Fruit fly (Drosophila melanogaster) whole organism, adult: ENCODE measurements around the gene pyx.
A peak's percentile ranks its signal among the peaks of the same experiment; 100 is the strongest.

Experiments
- CG11617 ChIP-seq: fragments of 200-800 bp; sonication (Bioruptor generic); optimal IDR thresholded peaks from 2 replicates; lab custom pipeline; 2017; ENCODE audit warnings: mild to moderate bottlenecking, missing biosample characterization, missing genetic modification reagents, missing genetic modification characterization
- CG12768 ChIP-seq: fragments of 200-800 bp; sonication (Bioruptor generic); optimal IDR thresholded peaks from 2 replicates; lab custom pipeline; 2017; ENCODE audit warnings: missing biosample characterization, missing genetic modification characterization, mild to moderate bottlenecking, moderate library complexity, missing genetic modification reagents
- CG14711 ChIP-seq: fragments of 200-800 bp; sonication (Bioruptor generic); optimal IDR thresholded peaks from 2 replicates; lab custom pipeline; 2018; ENCODE audit warnings: missing biosample characterization, mild to moderate bottlenecking, missing genetic modification characterization, moderate library complexity
- CG1620 ChIP-seq: fragments of 200-800 bp; sonication (Bioruptor generic); optimal IDR thresholded peaks from 2 replicates; lab custom pipeline; 2016; ENCODE audit warnings: missing biosample characterization, missing genetic modification characterization
- CG33017 ChIP-seq: fragments of 200-800 bp; sonication (Bioruptor generic); optimal IDR thresholded peaks from 2 replicates; lab custom pipeline; 2018; ENCODE audit warnings: missing biosample characterization, mild to moderate bottlenecking, missing genetic modification characterization, moderate library complexity
- CG5204 ChIP-seq: fragments of 200-800 bp; sonication (Bioruptor generic); optimal IDR thresholded peaks from 2 replicates; lab custom pipeline; 2016; ENCODE audit warnings: missing biosample characterization, missing genetic modification characterization
- CG7045 ChIP-seq: fragments of 200-800 bp; sonication (Bioruptor generic); optimal IDR thresholded peaks from 2 replicates; lab custom pipeline; 2017; ENCODE audit warnings: missing biosample characterization, mild to moderate bottlenecking, missing genetic modification characterization
- CG7101 ChIP-seq: fragments of 200-800 bp; sonication (Bioruptor generic); optimal IDR thresholded peaks from 2 replicates; lab custom pipeline; 2018; ENCODE audit warnings: missing biosample characterization, mild to moderate bottlenecking, missing genetic modification characterization, moderate library complexity
- Clk ChIP-seq: fragments of 200-800 bp; sonication (Bioruptor generic); optimal IDR thresholded peaks from 2 replicates; lab custom pipeline; 2017; ENCODE audit warnings: missing biosample characterization, missing genetic modification characterization
- Crg-1 ChIP-seq: fragments of 200-800 bp; sonication (Bioruptor generic); optimal IDR thresholded peaks from 2 replicates; lab custom pipeline; 2016; ENCODE audit warnings: missing biosample characterization, missing genetic modification characterization
- Hr96 ChIP-seq: fragments of 200-800 bp; sonication (Bioruptor generic); optimal IDR thresholded peaks from 2 replicates; lab custom pipeline; 2016; ENCODE audit warnings: missing biosample characterization, missing genetic modification characterization
- Mnt ChIP-seq: fragments of 200-800 bp; sonication (Bioruptor generic); optimal IDR thresholded peaks from 2 replicates; lab custom pipeline; 2016; ENCODE audit warnings: missing biosample characterization, mild to moderate bottlenecking, missing genetic modification characterization
- bab1 ChIP-seq: fragments of 200-800 bp; sonication (Bioruptor generic); optimal IDR thresholded peaks from 3 replicates; lab custom pipeline; 2019; ENCODE audit warnings: missing biosample characterization, mild to moderate bottlenecking, missing genetic modification characterization, moderate library complexity
- cic ChIP-seq: fragments of 200-800 bp; sonication (Bioruptor generic); optimal IDR thresholded peaks from 2 replicates; lab custom pipeline; 2017; ENCODE audit warnings: missing biosample characterization, mild to moderate bottlenecking, missing genetic modification characterization, moderate library complexity
- cnc ChIP-seq, 2 experiments: fragments of >200 bp; optimal IDR thresholded peaks; 2 replicates each; lab custom pipeline; 2017
- kay ChIP-seq: fragments of 200-800 bp; sonication (Bioruptor generic); peaks from one replicate; lab custom pipeline; 2016; ENCODE audit warnings: missing biosample characterization, missing genetic modification characterization, borderline replicate concordance
- ovo ChIP-seq: fragments of 200-800 bp; sonication (Bioruptor generic); optimal IDR thresholded peaks from 2 replicates; lab custom pipeline; 2016; ENCODE audit warnings: missing biosample characterization, missing genetic modification characterization
- pad ChIP-seq: fragments of 200-800 bp; sonication (Bioruptor generic); optimal IDR thresholded peaks from 3 replicates; lab custom pipeline; 2017; ENCODE audit warnings: missing biosample characterization, missing genetic modification characterization, mild to moderate bottlenecking, moderate library complexity, missing genetic modification reagents
- tj ChIP-seq: fragments of 200-800 bp; sonication (Bioruptor generic); optimal IDR thresholded peaks from 3 replicates; lab custom pipeline; 2017; ENCODE audit warnings: missing biosample characterization, mild to moderate bottlenecking, missing genetic modification characterization, moderate library complexity
- toe ChIP-seq: fragments of 200-800 bp; sonication (Bioruptor generic); optimal IDR thresholded peaks from 2 replicates; lab custom pipeline; 2016; ENCODE audit warnings: missing biosample characterization, missing genetic modification characterization

Gene pyx

DNA sequence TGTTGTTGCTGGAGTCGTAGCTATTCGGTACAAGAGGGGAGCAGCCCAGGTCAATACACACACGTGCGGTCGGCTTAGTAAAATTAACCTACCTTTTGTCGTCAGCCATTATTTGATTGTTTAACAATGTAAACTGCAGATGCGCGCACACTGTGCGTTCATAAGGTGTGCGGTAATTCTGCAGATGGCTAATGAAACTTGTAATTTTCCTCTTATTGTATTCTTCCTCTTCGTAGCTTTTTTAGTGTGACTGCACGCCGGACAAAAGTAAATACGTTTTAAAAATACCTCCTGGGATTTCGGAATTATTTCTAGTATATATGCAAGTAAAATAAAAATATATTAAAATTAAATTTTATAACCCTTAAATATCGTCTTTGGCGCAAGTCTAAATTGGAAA lies 11.7 kb downstream of the pyx start, which contains the start of gene Prp4k:
Prp4k (minus strand) TSS at position 258 of the 400 bp plus-strand sequence.
- no peak for TF ChIP-seq CG12768 (GFP tag; lab: Kevin White, UChicago)
- TF ChIP-seq Mnt (GFP tag; lab: Kevin White, UChicago): peak; percentile 82
- peak; percentile 36 for TF ChIP-seq bab1
- TF ChIP-seq toe (GFP tag; lab: Kevin White, UChicago): no peak
- no peak for TF ChIP-seq CG7101 (tag; lab: Kevin White, UChicago)
- TF ChIP-seq CG14711: no peak

DNA sequence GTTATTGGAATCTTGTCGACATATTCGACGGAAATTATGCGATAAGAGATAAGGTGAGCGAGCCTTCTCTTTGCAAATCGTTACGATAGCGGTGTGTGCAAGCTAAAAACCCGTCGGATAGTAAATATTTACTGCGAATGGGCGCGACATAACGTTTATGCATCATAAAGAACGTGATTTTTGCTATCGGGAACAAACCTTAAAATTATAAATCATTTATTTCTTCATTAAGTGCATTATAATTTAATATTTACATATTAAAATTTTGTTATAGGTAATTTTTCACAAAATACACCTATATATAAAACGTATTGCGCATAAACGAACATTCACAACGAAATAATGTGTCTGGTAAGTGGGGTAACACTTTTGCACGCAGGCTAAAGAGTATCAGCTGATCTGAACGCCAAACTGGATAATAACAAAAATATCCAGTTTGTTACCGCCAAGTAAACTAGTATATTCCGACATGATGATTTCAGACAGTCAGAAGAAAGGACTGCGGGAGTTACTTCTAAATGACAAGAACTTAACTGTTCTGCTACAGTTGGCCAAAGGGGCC lies 17.1 kb downstream of the pyx start, which contains the start of the genes Gk1 and CG13876:
Gk1 (minus strand) TSS at position 122 of the 562 bp plus-strand sequence.
CG13876 (plus strand) TSS at position 412 of the 562 bp plus-strand sequence.
- TF ChIP-seq CG7101 (tag; lab: Kevin White, UChicago) (peak; percentile 99), bab1 (peak; percentile 99), CG11617 (GFP tag; lab: Kevin White, UChicago) (peak; percentile 98), pad (peak; percentile 89), cic (GFP tag; lab: Kevin White, UChicago) (peak; percentile 97), CG1620 (GFP tag; lab: Kevin White, UChicago) (peak; percentile 86), CG12768 (GFP tag; lab: Kevin White, UChicago) (peak; percentile 97), Mnt (GFP tag; lab: Kevin White, UChicago) (peak; percentile 90), Crg-1 (peak; percentile 91), CG5204 (GFP tag; lab: Kevin White, UChicago) (no peak), Clk (peak; percentile 95), toe (GFP tag; lab: Kevin White, UChicago) (no peak), kay (GFP tag; lab: Kevin White, UChicago) (no peak), CG33017 (peak; percentile 99), cnc (optimal IDR thresholded peaks at IDR 0.05; lab: Kevin White, UChicago) (no peak), ovo (GFP tag; lab: Kevin White, UChicago) (peak; percentile 90), Hr96 (GFP tag; lab: Kevin White, UChicago) (no peak), tj (GFP tag; lab: Kevin White, UChicago) (peak; percentile 92), CG14711 (peak; percentile 97), CG7045 (GFP tag; lab: Kevin White, UChicago) (peak; percentile 98)

dm6 chr3L:203536-204135 lies 19.2 kb downstream of the pyx start, which contains the start of gene NitFhit:
NitFhit (plus strand) TSS chr3L:203730.
- TF ChIP-seq bab1 (peak; percentile 45), cic (GFP tag; lab: Kevin White, UChicago) (peak; percentile 35), pad (peak; percentile 91), CG1620 (GFP tag; lab: Kevin White, UChicago) (no peak), CG33017 (no peak), CG11617 (GFP tag; lab: Kevin White, UChicago) (peak; percentile 18), Mnt (GFP tag; lab: Kevin White, UChicago) (peak; percentile 59), CG12768 (GFP tag; lab: Kevin White, UChicago) (peak; percentile 47)

DNA sequence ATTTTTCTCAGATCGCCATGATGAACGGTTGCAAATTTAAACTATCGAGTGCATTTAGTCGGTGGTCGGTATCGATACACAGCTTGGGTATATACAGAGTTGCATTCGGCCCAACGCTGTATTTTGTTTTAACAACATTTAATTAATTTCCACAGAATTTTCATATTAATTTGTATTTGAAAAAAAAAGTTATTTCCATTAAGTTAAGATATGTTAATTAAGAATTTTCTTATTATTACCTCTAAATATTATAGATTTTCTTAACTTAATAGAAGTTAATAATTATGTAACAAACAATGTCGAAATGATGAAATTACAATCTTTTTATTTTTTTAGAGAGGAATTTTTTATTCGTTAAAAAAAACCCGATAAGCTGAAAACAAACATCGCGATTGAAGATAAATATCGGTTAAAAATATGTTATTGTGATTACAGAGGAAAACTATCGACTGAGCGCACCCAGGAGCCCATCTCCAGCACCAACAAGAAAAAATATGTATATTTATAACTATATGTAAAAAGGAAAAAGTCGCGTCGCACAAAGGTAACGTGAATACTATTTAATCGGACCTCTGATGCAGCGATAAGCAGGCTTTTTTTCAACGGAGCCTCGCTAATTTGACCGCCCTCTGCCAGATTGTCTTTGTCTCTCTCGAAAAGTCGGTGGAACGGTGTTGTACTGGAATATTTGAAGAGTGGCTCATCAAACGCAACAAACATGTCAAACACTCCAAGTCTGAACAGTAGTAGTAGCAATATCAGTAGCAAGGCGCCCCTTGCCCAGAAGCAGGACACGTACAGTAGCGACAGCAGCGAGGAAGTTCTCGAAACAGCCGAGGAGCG lies 22.9 kb downstream of the pyx start, which contains the start of the genes rno and mri:
rno (minus strand) TSS at position 9 of the 843 bp plus-strand sequence.
mri (plus strand) TSS at position 421 of the 843 bp plus-strand sequence.
- peak; percentile 64 for TF ChIP-seq bab1
- peak; percentile 46 for TF ChIP-seq ovo (GFP tag; lab: Kevin White, UChicago)
- peak; percentile 70 for TF ChIP-seq CG33017
- peak; percentile 23 for TF ChIP-seq Clk
- TF ChIP-seq cic (GFP tag; lab: Kevin White, UChicago): peak; percentile 16
- TF ChIP-seq cnc (optimal IDR thresholded peaks at IDR 0.05; lab: Kevin White, UChicago): no peak
- no peak for TF ChIP-seq kay (GFP tag; lab: Kevin White, UChicago)
- peak; percentile 85 for TF ChIP-seq CG7101 (tag; lab: Kevin White, UChicago)
- peak; percentile 52 for TF ChIP-seq Mnt (GFP tag; lab: Kevin White, UChicago)
- TF ChIP-seq pad: no peak
- TF ChIP-seq Crg-1: peak; percentile 55
- no peak for TF ChIP-seq toe (GFP tag; lab: Kevin White, UChicago)
- peak; percentile 54 for TF ChIP-seq CG12768 (GFP tag; lab: Kevin White, UChicago)
- TF ChIP-seq CG1620 (GFP tag; lab: Kevin White, UChicago): peak; percentile 44
- TF ChIP-seq tj (GFP tag; lab: Kevin White, UChicago): peak; percentile 36
- TF ChIP-seq CG11617 (GFP tag; lab: Kevin White, UChicago): peak; percentile 80
- peak; percentile 85 for TF ChIP-seq CG14711
- peak; percentile 47 for TF ChIP-seq CG7045 (GFP tag; lab: Kevin White, UChicago)
- TF ChIP-seq Hr96 (GFP tag; lab: Kevin White, UChicago): peak; percentile 45
- no peak for TF ChIP-seq CG5204 (GFP tag; lab: Kevin White, UChicago)

- no peak for TF ChIP-seq Hr96 (GFP tag; lab: Kevin White, UChicago)
- no peak for TF ChIP-seq tj (GFP tag; lab: Kevin White, UChicago)
- no peak for TF ChIP-seq cnc (optimal IDR thresholded peaks at IDR 0.05; lab: Kevin White, UChicago)
- TF ChIP-seq CG7101 (tag; lab: Kevin White, UChicago): no peak
- no peak for TF ChIP-seq CG12768 (GFP tag; lab: Kevin White, UChicago)
- no peak for TF ChIP-seq kay (GFP tag; lab: Kevin White, UChicago)
- TF ChIP-seq Mnt (GFP tag; lab: Kevin White, UChicago): peak; percentile 98
- peak; percentile 44 for TF ChIP-seq Crg-1
- no peak for TF ChIP-seq CG33017
- TF ChIP-seq toe (GFP tag; lab: Kevin White, UChicago): no peak
- TF ChIP-seq ovo (GFP tag; lab: Kevin White, UChicago): no peak
- peak; percentile 19 for TF ChIP-seq bab1
- no peak for TF ChIP-seq CG7045 (GFP tag; lab: Kevin White, UChicago)
- no peak for TF ChIP-seq CG11617 (GFP tag; lab: Kevin White, UChicago)
- peak; percentile 77 for TF ChIP-seq cic (GFP tag; lab: Kevin White, UChicago)
- peak; percentile 97 for TF ChIP-seq pad
- no peak for TF ChIP-seq CG14711
- peak; percentile 43 for TF ChIP-seq CG1620 (GFP tag; lab: Kevin White, UChicago)
- TF ChIP-seq Clk: no peak
- TF ChIP-seq CG5204 (GFP tag; lab: Kevin White, UChicago): no peak
Measured at dm6 chr3L:199050-199745, 23.7 kb downstream of the pyx start.
